Fruit fly (Drosophila melanogaster): Measurements from ENCODE around the gene RpL34a.

The RpL34a gene

DNA sequence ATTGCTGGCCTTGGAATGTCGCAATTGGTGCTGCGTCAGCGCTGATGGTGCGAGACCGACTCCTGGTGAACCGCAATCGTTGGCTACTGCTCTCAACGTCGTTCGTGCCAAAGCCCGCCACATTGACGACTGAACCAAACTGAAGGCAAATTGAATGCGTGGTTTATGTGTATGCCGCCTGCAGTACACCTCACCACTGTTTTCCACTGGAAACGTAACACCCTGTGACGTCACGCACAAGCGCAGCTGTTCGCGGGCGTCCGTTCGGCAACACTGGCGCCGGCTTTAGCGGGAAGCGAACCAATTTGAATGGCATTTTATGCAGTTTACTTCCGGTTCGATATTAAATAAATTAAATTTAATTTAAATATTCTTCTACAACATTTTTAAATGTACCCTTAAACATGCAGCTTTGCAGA, 3.8 kb downstream of the RpL34a start, which contains the start of gene Cmpk (continued):
- TF ChIP-seq pho (GFP tag; optimal IDR thresholded peaks at IDR 0.05) (no peak), CG7357 (GFP tag; IDR thresholded peaks at IDR 0.05) (peak; percentile 11; the same call in 1 of the 3 replicates), HLH4C (GFP tag; IDR thresholded peaks at IDR 0.05; ENCODE audit: partially characterized antibody) (no peak), Sox100B (GFP tag; optimal IDR thresholded peaks at IDR 0.05) (peak; percentile 69), Oaz (GFP tag; IDR thresholded peaks at IDR 0.05) (no peak), gro (GFP tag; optimal IDR thresholded peaks at IDR 0.05) (peak; percentile 73), CG4328 (GFP tag; optimal IDR thresholded peaks at IDR 0.05) (peak; percentile 80), CG6854 (GFP tag; optimal IDR thresholded peaks at IDR 0.05) (peak; percentile 74), sug (tag; optimal IDR thresholded peaks at IDR 0.05) (peak; percentile 69), croc (GFP tag; conservative IDR thresholded peaks at IDR 0.05) (no peak), lab (GFP tag; optimal IDR thresholded peaks at IDR 0.05) (peak; percentile 92), wek (GFP tag; optimal IDR thresholded peaks at IDR 0.05) (peak; percentile 68), Adf1 (GFP tag; IDR thresholded peaks at IDR 0.05) (peak; percentile 52), CG17361 (GFP tag; IDR thresholded peaks at IDR 0.05) (peak; percentile 56; the same call in 1 of the 3 replicates), Deaf1 (tag; optimal IDR thresholded peaks at IDR 0.05) (no peak), Lhr (GFP tag; optimal IDR thresholded peaks at IDR 0.05) (peak; percentile 39), CG10543 (GFP tag; optimal IDR thresholded peaks at IDR 0.05) (peak; percentile 83), zfh1 (GFP tag; IDR thresholded peaks at IDR 0.05) (peak; percentile 78), Bgb (GFP tag; IDR thresholded peaks at IDR 0.05; ENCODE audit: partially characterized antibody) (peak; percentile 63), CG14710 (tag; optimal IDR thresholded peaks at IDR 0.05) (peak; percentile 81), CG11695 (GFP tag; IDR thresholded peaks at IDR 0.05) (0 out of 3 replicates have a peak, but pooled peaks have one; percentile 16), CG9215 (GFP tag; IDR thresholded peaks at IDR 0.05) (no peak), Dek (tag; optimal IDR thresholded peaks at IDR 0.05) (peak; percentile 44), sd (tag; optimal IDR thresholded peaks at IDR 0.05) (peak; percentile 60), Atf6 (GFP tag; IDR thresholded peaks at IDR 0.05) (no peak), CG11696 (GFP tag; IDR thresholded peaks at IDR 0.05) (no peak), CG8359 (GFP tag; optimal IDR thresholded peaks at IDR 0.05; ENCODE audit: borderline replicate concordance) (peak; percentile 43), CG1603 (tag; optimal IDR thresholded peaks at IDR 0.05) (peak; percentile 75), Six4 (GFP tag; optimal IDR thresholded peaks at IDR 0.05) (peak; percentile 60), BtbVII (GFP tag; optimal IDR thresholded peaks at IDR 0.05) (peak; percentile 77), CG10462 (GFP tag; optimal IDR thresholded peaks at IDR 0.05) (no peak), CG17802 (tag; optimal IDR thresholded peaks at IDR 0.05) (peak; percentile 70), Drgx (GFP tag; IDR thresholded peaks at IDR 0.05) (no peak), CG18599 (GFP tag; optimal IDR thresholded peaks at IDR 0.05) (peak; percentile 84), B-H2 (GFP tag; optimal IDR thresholded peaks at IDR 0.05) (peak; percentile 92), CG30403 (GFP tag; optimal IDR thresholded peaks at IDR 0.05) (peak; percentile 36), h (optimal IDR thresholded peaks at IDR 0.05) (no peak), CG2678 (tag; optimal IDR thresholded peaks at IDR 0.05) (no peak), cas (GFP tag; IDR thresholded peaks at IDR 0.05) (no peak), Fer3 (tag; optimal IDR thresholded peaks at IDR 0.05) (peak; percentile 75), CG15269 (tag; optimal IDR thresholded peaks at IDR 0.05) (peak; percentile 68), lola (GFP tag; optimal IDR thresholded peaks at IDR 0.05) (no peak), CG14860 (GFP tag; IDR thresholded peaks at IDR 0.05; ENCODE audit: partially characterized antibody) (no peak)
